Fruit fly (Drosophila melanogaster) whole organism, prepupa: ENCODE data around the gene Nse1.

Experiments
- CG10631 ChIP-seq: fragments of 200-800 bp; sonication (Bioruptor generic); optimal IDR thresholded peaks from 2 replicates; lab custom pipeline; 2016; ENCODE audit warnings: missing biosample characterization, missing genetic modification characterization
- CG10669 ChIP-seq: fragments of 200-800 bp; sonication (Bioruptor generic); optimal IDR thresholded peaks from 3 replicates; lab custom pipeline; 2018; ENCODE audit warnings: missing biosample characterization, mild to moderate bottlenecking, missing genetic modification characterization, moderate library complexity
- CG11294 ChIP-seq: fragments of 200-800 bp; sonication (Bioruptor generic); IDR thresholded peaks from 2 replicates; pipeline ENCODE4 v1.3.6; 2022; ENCODE audit warnings: missing biosample characterization, missing genetic modification characterization
- CG11762 ChIP-seq: fragments of 200-800 bp; sonication (Bioruptor generic); optimal IDR thresholded peaks from 3 replicates; lab custom pipeline; 2016; ENCODE audit warnings: missing biosample characterization, missing genetic modification characterization; ENCODE audit not compliant: insufficient read depth
- CG15336 ChIP-seq: fragments of 200-800 bp; sonication (Bioruptor generic); IDR thresholded peaks from 2 replicates; pipeline ENCODE4 v1.3.6; 2022; ENCODE audit warnings: missing biosample characterization, missing genetic modification characterization
- CG1621 ChIP-seq: fragments of 200-800 bp; sonication (Bioruptor generic); optimal IDR thresholded peaks from 3 replicates; lab custom pipeline; 2018; ENCODE audit warnings: missing biosample characterization, mild to moderate bottlenecking, missing genetic modification characterization
- CG16779 ChIP-seq: fragments of 200-800 bp; sonication (Bioruptor generic); optimal IDR thresholded peaks from 3 replicates; lab custom pipeline; 2017; ENCODE audit warnings: missing biosample characterization, mild to moderate bottlenecking, missing genetic modification characterization
- CG3032 ChIP-seq: fragments of 200-800 bp; optimal IDR thresholded peaks from 2 replicates; lab custom pipeline; 2019; ENCODE audit warnings: missing biosample characterization, mild to moderate bottlenecking, missing genetic modification characterization, moderate library complexity
- CG31627 ChIP-seq: fragments of 200-800 bp; sonication (Bioruptor generic); optimal IDR thresholded peaks from 3 replicates; lab custom pipeline; 2016; ENCODE audit warnings: missing biosample characterization, missing genetic modification characterization
- CG34406 ChIP-seq: fragments of 200-800 bp; sonication (Bioruptor generic); optimal IDR thresholded peaks from 3 replicates; lab custom pipeline; 2016; ENCODE audit warnings: missing biosample characterization, missing genetic modification characterization
- CG4318 ChIP-seq: fragments of 200-800 bp; sonication (Bioruptor generic); optimal IDR thresholded peaks from 3 replicates; lab custom pipeline; 2017; ENCODE audit warnings: missing biosample characterization, mild to moderate bottlenecking, missing genetic modification characterization
- CG6163 ChIP-seq: fragments of 200-800 bp; sonication (Bioruptor generic); IDR thresholded peaks from 3 replicates; pipeline ENCODE4 v1.3.6; 2022; ENCODE audit warnings: missing biosample characterization, missing genetic modification characterization
- CG6276 ChIP-seq: fragments of 200-800 bp; sonication (Bioruptor generic); optimal IDR thresholded peaks from 2 replicates; lab custom pipeline; 2017; ENCODE audit warnings: missing biosample characterization, mild to moderate bottlenecking, missing genetic modification characterization
- CG6854 ChIP-seq: fragments of 200-800 bp; sonication (Bioruptor generic); optimal IDR thresholded peaks from 2 replicates; lab custom pipeline; 2017; ENCODE audit warnings: missing biosample characterization, mild to moderate bottlenecking, missing genetic modification characterization
- CG7368 ChIP-seq: fragments of 200-800 bp; sonication (Bioruptor generic); optimal IDR thresholded peaks from 3 replicates; lab custom pipeline; 2016; ENCODE audit warnings: missing biosample characterization, missing genetic modification characterization
- CG8319 ChIP-seq: fragments of 200-800 bp; sonication (Bioruptor generic); optimal IDR thresholded peaks from 3 replicates; lab custom pipeline; 2016; ENCODE audit warnings: missing biosample characterization, missing genetic modification characterization
- CG9139 ChIP-seq: fragments of 200-800 bp; sonication (Bioruptor generic); optimal IDR thresholded peaks from 3 replicates; lab custom pipeline; 2017; ENCODE audit warnings: missing biosample characterization, mild to moderate bottlenecking, missing genetic modification characterization
- Eip75B ChIP-seq: fragments of 200-800 bp; sonication (Bioruptor generic); optimal IDR thresholded peaks from 3 replicates; lab custom pipeline; 2016; ENCODE audit warnings: missing biosample characterization, missing genetic modification characterization
- Eip78C ChIP-seq: fragments of 200-800 bp; sonication (Bioruptor generic); peaks from one replicate; lab custom pipeline; 2016; ENCODE audit warnings: missing biosample characterization, missing genetic modification characterization
- Ets96B ChIP-seq: fragments of 200-800 bp; optimal IDR thresholded peaks from 2 replicates; lab custom pipeline; 2019; ENCODE audit warnings: missing biosample characterization, mild to moderate bottlenecking, missing genetic modification characterization, moderate library complexity
- Hr39 ChIP-seq: fragments of 200-800 bp; sonication (Bioruptor generic); optimal IDR thresholded peaks from 2 replicates; lab custom pipeline; 2016; ENCODE audit warnings: missing biosample characterization, missing genetic modification characterization
- Hr4 ChIP-seq: fragments of 200-800 bp; sonication (Bioruptor generic); optimal IDR thresholded peaks from 3 replicates; lab custom pipeline; 2016; ENCODE audit warnings: missing biosample characterization, missing genetic modification characterization
- Lpt ChIP-seq: fragments of 200-800 bp; sonication (Bioruptor generic); optimal IDR thresholded peaks from 3 replicates; lab custom pipeline; 2016; ENCODE audit warnings: missing biosample characterization, missing genetic modification characterization
- Met ChIP-seq: fragments of 200-800 bp; sonication (Bioruptor generic); optimal IDR thresholded peaks from 3 replicates; lab custom pipeline; 2016; ENCODE audit warnings: missing biosample characterization, missing genetic modification characterization
- OdsH ChIP-seq: fragments of 200-800 bp; sonication (Bioruptor generic); optimal IDR thresholded peaks from 3 replicates; lab custom pipeline; 2016; ENCODE audit warnings: missing biosample characterization, missing genetic modification characterization
- Smox ChIP-seq: fragments of 200-800 bp; sonication (Bioruptor generic); optimal IDR thresholded peaks from 3 replicates; lab custom pipeline; 2016; ENCODE audit warnings: missing biosample characterization, missing genetic modification characterization
- Sox102F ChIP-seq: fragments of 200-800 bp; sonication (Bioruptor generic); optimal IDR thresholded peaks from 2 replicates; lab custom pipeline; 2016; ENCODE audit warnings: missing biosample characterization, mild to moderate bottlenecking, missing genetic modification characterization
- Sox15 ChIP-seq: fragments of 200-800 bp; sonication (Bioruptor generic); optimal IDR thresholded peaks from 3 replicates; lab custom pipeline; 2016; ENCODE audit warnings: missing biosample characterization, missing genetic modification characterization
- dac ChIP-seq: fragments of 200-800 bp; sonication (Bioruptor generic); optimal IDR thresholded peaks from 2 replicates; lab custom pipeline; 2017; ENCODE audit warnings: missing biosample characterization, mild to moderate bottlenecking, missing genetic modification characterization
- dsx ChIP-seq: fragments of 200-800 bp; optimal IDR thresholded peaks from 3 replicates; lab custom pipeline; 2019; ENCODE audit warnings: missing biosample characterization, mild to moderate bottlenecking, missing genetic modification characterization, moderate library complexity; ENCODE audit not compliant: poor library complexity, severe bottlenecking
- eg ChIP-seq: fragments of 200-800 bp; sonication (Bioruptor generic); IDR thresholded peaks from 3 replicates; pipeline ENCODE4 v1.3.6; 2022; ENCODE audit warnings: missing biosample characterization, missing genetic modification characterization
- esn ChIP-seq: fragments of 200-800 bp; sonication (Bioruptor generic); optimal IDR thresholded peaks from 2 replicates; lab custom pipeline; 2016; ENCODE audit warnings: missing biosample characterization, mild to moderate bottlenecking, missing genetic modification characterization, moderate library complexity
- fd59A ChIP-seq: fragments of 200-800 bp; sonication (Bioruptor generic); optimal IDR thresholded peaks from 2 replicates; lab custom pipeline; 2017; ENCODE audit warnings: missing biosample characterization, mild to moderate bottlenecking, missing genetic modification characterization, missing genetic modification reagents
- fd85E ChIP-seq: fragments of 200-800 bp; sonication (Bioruptor generic); optimal IDR thresholded peaks from 3 replicates; lab custom pipeline; 2016; ENCODE audit warnings: missing biosample characterization, missing genetic modification characterization
- fkh ChIP-seq: fragments of 200-800 bp; sonication (Bioruptor generic); optimal IDR thresholded peaks from 3 replicates; lab custom pipeline; 2017; ENCODE audit warnings: missing biosample characterization, mild to moderate bottlenecking, missing genetic modification characterization, moderate library complexity
- lz ChIP-seq: fragments of 200-800 bp; sonication (Bioruptor generic); optimal IDR thresholded peaks from 3 replicates; lab custom pipeline; 2016; ENCODE audit warnings: missing biosample characterization, missing genetic modification characterization
- net ChIP-seq: fragments of 200-800 bp; sonication (Bioruptor generic); optimal IDR thresholded peaks from 3 replicates; lab custom pipeline; 2016; ENCODE audit warnings: missing biosample characterization, missing genetic modification characterization
- pdm3 ChIP-seq: fragments of 200-800 bp; sonication (Bioruptor generic); optimal IDR thresholded peaks from 3 replicates; lab custom pipeline; 2016; ENCODE audit warnings: missing biosample characterization, missing genetic modification characterization
- ss ChIP-seq, 2 experiments: fragments of 200-800 bp; sonication (Bioruptor generic); optimal IDR thresholded peaks; 2 replicates in 1 of 2; 3 replicates in 1 of 2; lab custom pipeline; 2017 to 2018; ENCODE audit warnings: mild to moderate bottlenecking in 2 of 2, missing biosample characterization in 2 of 2, missing genetic modification characterization in 2 of 2, moderate library complexity in 1 of 2
- vri ChIP-seq: fragments of 200-800 bp; sonication (Bioruptor generic); optimal IDR thresholded peaks from 3 replicates; lab custom pipeline; 2016; ENCODE audit warnings: missing biosample characterization, mild to moderate bottlenecking, missing genetic modification characterization

Gene Nse1

DNA sequence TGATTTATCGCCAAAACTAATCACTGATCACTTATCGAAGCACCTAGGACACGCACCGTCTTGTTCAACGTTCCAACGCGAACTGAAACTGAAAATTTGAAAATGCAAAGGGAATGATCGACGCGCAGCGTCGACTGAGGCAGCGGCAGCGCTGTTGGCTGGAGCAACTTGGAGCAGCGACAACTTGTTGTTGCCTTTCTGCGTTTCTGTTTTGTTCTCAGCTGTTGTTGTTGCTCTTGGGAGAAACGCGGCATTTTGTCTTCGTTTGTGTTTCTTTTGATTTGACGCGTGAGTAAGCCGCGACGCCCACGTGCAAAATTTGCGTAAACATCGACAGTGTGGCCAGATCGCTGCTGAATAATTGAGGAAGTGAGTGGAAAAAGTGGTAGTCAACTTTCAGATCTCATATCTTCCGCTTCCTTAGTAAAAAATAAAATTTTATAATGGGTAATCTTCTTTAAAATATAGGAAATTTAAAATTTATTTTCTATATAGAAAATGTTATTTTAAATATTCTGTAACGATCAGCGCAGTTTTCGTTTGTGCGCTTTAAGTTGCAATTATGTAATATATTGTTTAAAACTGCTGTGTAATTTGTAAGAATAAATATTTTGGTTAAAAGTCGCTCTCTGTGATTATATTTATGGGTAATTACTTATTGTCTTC is 31.7 kb upstream of the Nse1 start, which contains the start of gene Tsp (continued):
- TF ChIP-seq OdsH (GFP tag; lab: Kevin White, UChicago) (no peak), CG6163 (GFP tag; lab: Robert Waterston, UW) (peak; percentile 56), CG6854 (no peak), CG3032 (tag; lab: Kevin White, UChicago) (no peak), CG10631 (no peak), Eip78C (GFP tag; lab: Kevin White, UChicago) (peak; percentile 71), fd59A (no peak), pdm3 (GFP tag; lab: Kevin White, UChicago) (no peak), fkh (GFP tag; lab: Kevin White, UChicago) (peak; percentile 23), Hr39 (no peak), vri (GFP tag; lab: Kevin White, UChicago) (no peak), CG31627 (no peak), lz (no peak), CG6276 (GFP tag; lab: Kevin White, UChicago) (no peak), CG9139 (GFP tag; lab: Kevin White, UChicago) (peak; percentile 7), CG11294 (GFP tag; lab: Robert Waterston, UW) (no peak), eg (no peak), Met (peak; percentile 27), CG11762 (no peak), CG15336 (GFP tag; lab: Robert Waterston, UW) (peak; percentile 19; the same call in 1 of the 2 replicates), Lpt (no peak), Sox102F (GFP tag; lab: Kevin White, UChicago) (no peak), esn (peak; percentile 21)

DNA sequence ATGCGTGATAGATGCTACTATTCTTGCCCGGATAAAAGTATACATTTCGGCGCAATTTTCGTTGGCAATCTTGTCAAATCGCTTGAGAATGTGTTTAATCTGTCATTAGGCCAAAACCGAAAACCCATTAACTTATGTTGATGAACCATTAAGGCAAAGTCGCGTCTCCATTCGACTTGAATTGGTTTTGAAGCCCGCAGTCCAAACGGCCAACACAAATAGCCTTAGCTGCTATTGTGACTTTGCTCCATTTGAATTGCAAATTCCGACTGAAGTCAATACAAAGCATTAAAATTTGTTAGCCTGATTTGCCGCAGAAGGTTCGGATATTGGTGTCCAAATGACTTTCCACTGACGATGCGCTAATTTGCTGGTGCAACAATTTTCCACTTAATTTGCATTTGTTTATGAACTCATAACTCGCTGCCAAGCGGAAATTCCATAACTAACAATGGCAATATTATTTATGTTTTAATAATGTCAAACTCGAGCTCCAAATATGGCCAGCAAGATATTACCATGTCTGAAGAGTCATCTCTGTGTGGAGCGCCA is 29.0 kb upstream of the Nse1 start:
- TF ChIP-seq dsx (GFP tag; lab: Kevin White, UChicago) (no peak), Hr4 (GFP tag; lab: Kevin White, UChicago) (no peak), Smox (no peak), fd85E (GFP tag; lab: Kevin White, UChicago) (no peak), Sox15 (no peak), Ets96B (tag; lab: Kevin White, UChicago) (no peak), CG10669 (GFP tag; lab: Kevin White, UChicago) (no peak), fkh (GFP tag; lab: Kevin White, UChicago) (no peak), CG16779 (tag; lab: Kevin White, UChicago) (no peak), net (GFP tag; lab: Kevin White, UChicago) (no peak), Eip78C (GFP tag; lab: Kevin White, UChicago) (no peak), CG34406 (GFP tag; lab: Kevin White, UChicago) (no peak)

DNA sequence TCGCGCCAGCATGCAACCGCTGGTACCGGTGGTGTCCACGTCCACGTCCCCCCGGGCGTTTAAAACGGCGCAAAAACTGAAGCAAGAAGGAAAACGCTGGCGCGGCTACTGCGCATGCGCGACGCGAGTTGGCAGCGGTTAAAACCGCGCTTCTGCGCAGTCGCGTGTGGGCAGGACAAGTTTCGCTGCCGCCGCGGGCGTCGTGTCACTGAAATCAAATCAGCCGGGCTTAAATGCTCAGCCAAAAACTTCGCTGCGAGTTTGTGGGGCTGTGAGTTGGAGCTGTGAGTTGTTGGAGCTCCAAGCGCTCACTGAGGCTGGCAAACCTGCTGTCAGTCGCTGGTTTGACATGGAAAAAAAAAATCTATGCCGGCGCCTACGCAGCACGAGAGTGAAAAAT is 27.7 kb upstream of the Nse1 start:
- TF ChIP-seq CG7368 (GFP tag; lab: Kevin White, UChicago) (no peak), ss (GFP tag; optimal IDR thresholded peaks at IDR 0.05; lab: Kevin White, UChicago) (no peak), CG15336 (GFP tag; lab: Robert Waterston, UW) (no peak; the same call in 1 of the 2 replicates), dac (GFP tag; lab: Kevin White, UChicago) (no peak), CG1621 (tag; lab: Kevin White, UChicago) (no peak), OdsH (GFP tag; lab: Kevin White, UChicago) (no peak), pdm3 (GFP tag; lab: Kevin White, UChicago) (no peak), vri (GFP tag; lab: Kevin White, UChicago) (no peak), CG4318 (no peak), Eip75B (GFP tag; lab: Kevin White, UChicago) (no peak), CG8319 (GFP tag; lab: Kevin White, UChicago) (no peak), CG11762 (no peak)
